Worm (Caenorhabditis elegans) whole organism, midembryonic: Measurements from ENCODE around the gene srt-41.

ENCODE experiments used
- T22C8.4 ChIP-seq: fragments of 200-800 bp; sonication (Bioruptor generic); IDR thresholded peaks from 2 replicates; pipeline ENCODE4 v1.3.6; 2022; ENCODE audit warnings: missing genetic modification characterization, missing compliant biosample characterization
- cog-1 ChIP-seq: sonication (generic microtip); optimal IDR thresholded peaks from 2 replicates; lab custom pipeline; 2016; ENCODE audit warnings: missing genetic modification characterization, missing compliant biosample characterization
- flt-1 ChIP-seq: fragments of 200-800 bp; sonication (Bioruptor generic); IDR thresholded peaks from 2 replicates; pipeline ENCODE4 v1.3.6; 2022; ENCODE audit warnings: missing genetic modification characterization, missing compliant biosample characterization
- klf-2 ChIP-seq: fragments of 200-800 bp; sonication (Bioruptor generic); conservative IDR thresholded peaks from 2 replicates; pipeline ENCODE4 v1.3.6; 2022; ENCODE audit warnings: missing genetic modification reagents, missing genetic modification characterization, missing compliant biosample characterization
- med-1 ChIP-seq: sonication (generic microtip); optimal IDR thresholded peaks from 2 replicates; lab custom pipeline; 2017; ENCODE audit warnings: missing genetic modification characterization, mild to moderate bottlenecking, missing compliant biosample characterization, antibody characterized with exemption, missing genetic modification reagents; ENCODE audit not compliant: insufficient read depth
- ref-1 ChIP-seq: fragments of 200-800 bp; sonication (Bioruptor generic); conservative IDR thresholded peaks from 2 replicates; pipeline ENCODE4 v1.3.6; 2022; ENCODE audit warnings: missing genetic modification reagents, missing genetic modification characterization, missing compliant biosample characterization
- tab-1 ChIP-seq: fragments of 200-800 bp; sonication (Bioruptor generic); IDR thresholded peaks from 2 replicates; pipeline ENCODE4 v1.3.6; 2022; ENCODE audit warnings: missing genetic modification characterization, missing compliant biosample characterization
- ztf-23 ChIP-seq: fragments of 200-800 bp; sonication (Bioruptor generic); IDR thresholded peaks from 2 replicates; pipeline ENCODE4 v1.3.6; 2022; ENCODE audit warnings: missing genetic modification reagents, missing genetic modification characterization, missing compliant biosample characterization
- ztf-29 ChIP-seq: fragments of 200-800 bp; sonication (Bioruptor generic); IDR thresholded peaks from 2 replicates; pipeline ENCODE4 v1.3.6; 2022; ENCODE audit warnings: missing genetic modification reagents, missing genetic modification characterization, missing compliant biosample characterization

ce11 chrV:1788157-1788556 lies 14.8 kb downstream of the srt-41 start, which contains the start of gene F36H9.2:
- TF ChIP-seq med-1 (GFP tag; lab: Kevin White, UChicago) = no peak
- TF ChIP-seq klf-2 = no peak
- TF ChIP-seq flt-1 (GFP tag; lab: Robert Waterston, UW) = no peak
- TF ChIP-seq cog-1 = no peak
- no peak for TF ChIP-seq T22C8.4
- no peak for TF ChIP-seq ztf-23 (GFP tag; lab: Robert Waterston, UW)
- TF ChIP-seq ref-1 = no peak
- no peak for TF ChIP-seq tab-1 (GFP tag; lab: Robert Waterston, UW)
- TF ChIP-seq ztf-29 (GFP tag; lab: Robert Waterston, UW) = no peak
